Worm (Caenorhabditis elegans): ENCODE results near the gene asp-3.

ce11 chrX:6808239-6808638, 17.4 kb downstream of the asp-3 start:
- TF ChIP-seq aly-1 (tag; optimal IDR thresholded peaks at IDR 0.05) (no peak), flt-1 (GFP tag; IDR thresholded peaks at IDR 0.05) (no peak), hmg-4 (GFP tag; optimal IDR thresholded peaks at IDR 0.05) (no peak), B0310.2 (tag; optimal IDR thresholded peaks at IDR 0.05) (no peak)
